Fruit fly (Drosophila melanogaster): ENCODE measurements around the gene Galphaf.

Galphaf gene

DNA sequence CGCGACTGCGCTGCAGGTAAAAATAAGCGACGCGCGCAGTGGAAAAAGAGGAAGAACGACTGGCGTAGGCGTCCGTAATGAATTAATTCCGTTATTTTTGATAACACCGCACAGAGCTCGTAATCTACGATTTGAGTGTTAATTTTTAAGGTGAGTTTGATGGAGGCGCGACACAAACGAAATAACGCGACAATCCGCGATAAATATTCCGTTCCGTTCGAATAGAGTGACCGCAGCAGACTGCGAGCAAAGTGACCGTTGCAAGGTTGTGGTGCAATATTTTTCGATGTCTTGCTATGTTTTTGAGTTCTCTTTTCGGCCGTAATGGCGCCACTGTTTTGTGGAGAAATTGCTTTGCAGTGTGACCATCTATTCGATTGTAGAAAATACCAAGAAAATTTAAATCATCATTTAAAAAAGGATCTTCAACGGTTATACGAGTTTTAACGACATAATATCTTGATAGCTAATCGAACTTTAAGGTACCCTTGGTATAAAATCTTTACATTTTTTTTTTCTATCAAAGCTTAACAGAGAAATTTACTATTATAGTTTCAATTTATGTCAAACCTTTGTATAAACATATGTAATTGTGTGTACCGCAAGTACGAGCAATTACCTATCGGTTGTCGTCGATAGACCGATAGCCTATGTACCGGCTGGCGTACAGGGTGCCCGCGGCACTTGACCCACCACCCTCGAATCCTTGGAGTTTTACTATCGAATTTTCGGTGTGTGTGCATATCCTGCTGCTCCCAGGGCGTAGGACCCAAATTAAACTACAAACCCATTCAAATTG lies 43.9 kb upstream of the Galphaf start, which contains the start of the genes CG43954, Lasp and Dab (continued):
- TF ChIP-seq dan (GFP tag; IDR thresholded peaks at IDR 0.05), result no peak
- TF ChIP-seq lov (optimal IDR thresholded peaks at IDR 0.05), result no peak
- TF ChIP-seq lov (GFP tag; IDR thresholded peaks at IDR 0.05), result 0 out of 3 replicates have a peak, but pooled peaks have one; percentile 40
- TF ChIP-seq Oaz (GFP tag; IDR thresholded peaks at IDR 0.05), result no peak
- TF ChIP-seq CG8281 (tag; optimal IDR thresholded peaks at IDR 0.05), result no peak
- no peak for TF ChIP-seq HHEX (GFP tag; optimal IDR thresholded peaks at IDR 0.05)
- TF ChIP-seq CG8089 (GFP tag; optimal IDR thresholded peaks at IDR 0.05), result peak; percentile 25
- peak; percentile 90 for TF ChIP-seq CG33213 (GFP tag; optimal IDR thresholded peaks at IDR 0.05)
- TF ChIP-seq E2f2 (GFP tag; IDR thresholded peaks at IDR 0.05), result peak; percentile 80
- TF ChIP-seq CG7839 (tag; optimal IDR thresholded peaks at IDR 0.05), result peak; percentile 9
- TF ChIP-seq Hr3 (GFP tag; optimal IDR thresholded peaks at IDR 0.05), result no peak
- TF ChIP-seq pnt (GFP tag; optimal IDR thresholded peaks at IDR 0.05), result no peak
- TF ChIP-seq Sox100B (GFP tag; optimal IDR thresholded peaks at IDR 0.05), result no peak
- TF ChIP-seq her (GFP tag; optimal IDR thresholded peaks at IDR 0.05), result peak; percentile 98
- TF ChIP-seq slp2 (GFP tag; optimal IDR thresholded peaks at IDR 0.05), result no peak
- peak; percentile 99 for TF ChIP-seq chinmo (GFP tag; IDR thresholded peaks at IDR 0.05; ENCODE audit: partially characterized antibody)
- TF ChIP-seq CG15601 (tag; optimal IDR thresholded peaks at IDR 0.05), result peak; percentile 48
- peak; percentile 59 for TF ChIP-seq CG17186 (GFP tag; optimal IDR thresholded peaks at IDR 0.05)
- peak; percentile 35 for TF ChIP-seq phol (tag; optimal IDR thresholded peaks at IDR 0.05)
- peak; percentile 38 for TF ChIP-seq Hsf (GFP tag; optimal IDR thresholded peaks at IDR 0.05)
- peak; percentile 62 for TF ChIP-seq cad (GFP tag; optimal IDR thresholded peaks at IDR 0.05)
- TF ChIP-seq CG3847 (GFP tag; IDR thresholded peaks at IDR 0.05), result peak; percentile 43; the same call in 1 of the 2 replicates
- TF ChIP-seq sug (tag; optimal IDR thresholded peaks at IDR 0.05), result peak; percentile 52
- peak; percentile 93 for TF ChIP-seq Jarid2 (GFP tag; optimal IDR thresholded peaks at IDR 0.05)
- no peak for TF ChIP-seq aop (GFP tag; IDR thresholded peaks at IDR 0.05)
- TF ChIP-seq CG6791 (GFP tag; IDR thresholded peaks at IDR 0.05; ENCODE audit: partially characterized antibody), result peak; percentile 69
- TF ChIP-seq tx (GFP tag; optimal IDR thresholded peaks at IDR 0.05), result no peak
- no peak for TF ChIP-seq eyg (GFP tag; optimal IDR thresholded peaks at IDR 0.05)
- TF ChIP-seq dmrt99B (tag; optimal IDR thresholded peaks at IDR 0.05), result peak; percentile 9
- TF ChIP-seq chm (GFP tag; IDR thresholded peaks at IDR 0.05), result peak; percentile 84
- no peak for TF ChIP-seq Kr (GFP tag; optimal IDR thresholded peaks at IDR 0.05)
- peak; percentile 78 for TF ChIP-seq Hmr (GFP tag; optimal IDR thresholded peaks at IDR 0.05)
- no peak for TF ChIP-seq CG17912 (GFP tag; optimal IDR thresholded peaks at IDR 0.05)
- no peak for TF ChIP-seq CG11696 (GFP tag; IDR thresholded peaks at IDR 0.05)
- no peak for TF ChIP-seq CG7357 (GFP tag; IDR thresholded peaks at IDR 0.05)
- TF ChIP-seq tap (tag; optimal IDR thresholded peaks at IDR 0.05), result no peak
- TF ChIP-seq pan (optimal IDR thresholded peaks at IDR 0.05), result no peak
- TF ChIP-seq pan (GFP tag; optimal IDR thresholded peaks at IDR 0.05 in 1 of 2, IDR thresholded peaks at IDR 0.05 in 1 of 2), result peak in 1 of 2 experiments; percentile 51
- TF ChIP-seq CG10267 (tag; optimal IDR thresholded peaks at IDR 0.05), result peak; percentile 47
- TF ChIP-seq D (optimal IDR thresholded peaks at IDR 0.05), result no peak
- no peak for TF ChIP-seq D (GFP tag; optimal IDR thresholded peaks at IDR 0.05)
- TF ChIP-seq CG14667 (GFP tag; IDR thresholded peaks at IDR 0.05), result no peak
- no peak; the same call in 2 of the 3 replicates for TF ChIP-seq hb (GFP tag; IDR thresholded peaks at IDR 0.05; ENCODE audit: partially characterized antibody)
- peak; percentile 15 for TF ChIP-seq repo (GFP tag; optimal IDR thresholded peaks at IDR 0.05)
- no peak for TF ChIP-seq CG9215 (GFP tag; IDR thresholded peaks at IDR 0.05)
- no peak for TF ChIP-seq CG1529 (GFP tag; optimal IDR thresholded peaks at IDR 0.05)
- TF ChIP-seq p53 (GFP tag; optimal IDR thresholded peaks at IDR 0.05), result no peak
- no peak for TF ChIP-seq CG7928 (GFP tag; optimal IDR thresholded peaks at IDR 0.05)
- TF ChIP-seq CG17568 (GFP tag; optimal IDR thresholded peaks at IDR 0.05), result peak; percentile 40
- TF ChIP-seq Lim3 (GFP tag; IDR thresholded peaks at IDR 0.05), result no peak

Data from whole organism, embryonic.